Worm (Caenorhabditis elegans): Measurements from ENCODE around the gene ngn-1.

DNA sequence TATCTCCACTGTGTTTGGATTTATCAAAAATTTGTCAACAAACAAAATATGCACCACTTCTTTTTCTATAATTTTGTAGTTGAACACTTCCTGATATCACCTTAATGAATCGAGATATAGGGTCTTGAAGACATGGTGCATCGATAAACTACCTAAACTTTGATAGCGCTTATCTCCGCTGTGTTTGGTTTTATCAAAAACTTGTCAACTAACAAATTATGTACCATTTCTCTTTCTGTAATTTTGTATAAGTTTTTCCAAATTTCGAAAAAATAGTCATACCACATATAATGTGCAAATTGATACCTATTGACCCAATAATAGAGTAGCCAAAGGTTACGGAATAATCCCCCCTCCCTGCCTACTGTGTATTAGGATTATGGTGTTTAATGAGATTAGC is 2.1 kb upstream of the ngn-1 start:
- TF ChIP-seq unc-62 (GFP tag; optimal IDR thresholded peaks at IDR 0.05) = no peak
- TF ChIP-seq nhr-28 (tag; optimal IDR thresholded peaks at IDR 0.05) = no peak
- TF ChIP-seq pha-4 (tag; optimal IDR thresholded peaks at IDR 0.05) = no peak
- no peak for TF ChIP-seq sptf-1 (tag; optimal IDR thresholded peaks at IDR 0.05)
